Worm (Caenorhabditis elegans) whole organism, early embryonic: ENCODE data around the gene sax-3.

Experiments
- B0310.2 ChIP-seq: sonication (generic microtip); optimal IDR thresholded peaks from 2 replicates; lab custom pipeline; 2016; ENCODE audit warnings: mild to moderate bottlenecking, missing genetic modification characterization, missing compliant biosample characterization
- F13C5.2 ChIP-seq: sonication (generic microtip); optimal IDR thresholded peaks from 2 replicates; lab custom pipeline; 2017; ENCODE audit warnings: mild to moderate bottlenecking, missing genetic modification characterization, inconsistent platforms, missing compliant biosample characterization
- aly-1 ChIP-seq: sonication (generic microtip); optimal IDR thresholded peaks from 2 replicates; lab custom pipeline; 2016; ENCODE audit warnings: missing genetic modification characterization, missing compliant biosample characterization
- ama-1 ChIP-seq: fragments of 150-350 bp; optimal IDR thresholded peaks from 2 replicates; lab custom pipeline; 2014
- ceh-13 ChIP-seq: fragments of 200-800 bp; sonication (Bioruptor generic); optimal IDR thresholded peaks from 2 replicates; lab custom pipeline; 2018; ENCODE audit warnings: mild to moderate bottlenecking, missing genetic modification characterization, missing compliant biosample characterization
- ceh-36 ChIP-seq: sonication (generic microtip); optimal IDR thresholded peaks from 2 replicates; lab custom pipeline; 2016; ENCODE audit warnings: missing genetic modification characterization, inconsistent platforms, missing compliant biosample characterization
- ets-7 ChIP-seq: sonication (generic microtip); optimal IDR thresholded peaks from 2 replicates; lab custom pipeline; 2016; ENCODE audit warnings: missing genotype, missing genetic modification characterization, missing compliant biosample characterization
- flt-1 ChIP-seq: fragments of 200-800 bp; sonication (Bioruptor generic); IDR thresholded peaks from 2 replicates; pipeline ENCODE4 v1.3.6; 2022; ENCODE audit warnings: missing genetic modification characterization, missing compliant biosample characterization
- hmbx-1 ChIP-seq: sonication (generic microtip); optimal IDR thresholded peaks from 2 replicates; lab custom pipeline; 2016; ENCODE audit warnings: mild to moderate bottlenecking, missing genetic modification characterization, missing compliant biosample characterization
- hmg-4 ChIP-seq: fragments of 200-800 bp; sonication (Bioruptor generic); optimal IDR thresholded peaks from 2 replicates; lab custom pipeline; 2018; ENCODE audit warnings: mild to moderate bottlenecking, missing genetic modification characterization, missing compliant biosample characterization
- hnd-1 ChIP-seq: sonication (generic microtip); optimal IDR thresholded peaks from 2 replicates; lab custom pipeline; 2016; ENCODE audit warnings: missing genetic modification characterization, missing compliant biosample characterization
- pes-1 ChIP-seq: fragments of 200-800 bp; sonication (Bioruptor generic); IDR thresholded peaks from 2 replicates; pipeline ENCODE4 v1.3.6; 2022; ENCODE audit warnings: missing genetic modification reagents, missing genetic modification characterization, missing compliant biosample characterization
- scrt-1 ChIP-seq: fragments of 200-800 bp; sonication (Bioruptor generic); IDR thresholded peaks from 2 replicates; pipeline ENCODE4 v1.3.6; 2022; ENCODE audit warnings: missing genetic modification characterization, missing compliant biosample characterization
- sea-1 ChIP-seq: fragments of 200-800 bp; sonication (Bioruptor generic); conservative IDR thresholded peaks from 2 replicates; pipeline ENCODE4 v1.3.6; 2022; ENCODE audit warnings: missing genetic modification characterization, missing compliant biosample characterization
- tbx-11 ChIP-seq: fragments of 200-800 bp; sonication (Bioruptor generic); IDR thresholded peaks from 2 replicates; pipeline ENCODE4 v1.3.6; 2022; ENCODE audit warnings: missing genetic modification characterization, missing compliant biosample characterization
- tbx-37 ChIP-seq: fragments of 200-800 bp; sonication (Bioruptor generic); conservative IDR thresholded peaks from 2 replicates; pipeline ENCODE4 v1.3.6; 2022; ENCODE audit warnings: missing genetic modification reagents, missing genetic modification characterization, missing compliant biosample characterization
- tra-4 ChIP-seq: sonication (generic microtip); optimal IDR thresholded peaks from 2 replicates; lab custom pipeline; 2017; ENCODE audit warnings: missing genetic modification characterization, missing compliant biosample characterization

Gene sax-3

DNA sequence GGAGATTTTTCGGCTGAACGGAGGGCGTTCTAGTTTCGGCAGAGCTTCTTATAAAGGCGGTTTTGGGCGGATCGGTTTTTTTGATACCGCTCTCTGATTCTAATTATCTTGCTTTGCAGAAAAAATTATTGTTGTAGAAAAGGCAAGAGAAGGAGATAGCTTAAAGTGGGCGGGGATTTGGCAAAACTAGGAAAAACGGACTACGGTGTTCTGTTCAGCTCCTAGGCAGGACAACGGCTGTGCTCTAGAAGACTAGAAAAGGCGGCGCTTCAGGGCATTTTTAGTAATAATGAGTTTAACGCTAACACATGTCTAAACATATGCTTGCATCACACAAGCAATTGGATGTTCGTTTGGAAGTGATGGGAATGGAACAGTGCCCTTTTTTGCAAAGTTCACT lies 46.6 kb downstream of the sax-3 start, which contains the start of gene C04F6.7:
Gene C04F6.7 (minus strand): TSS at position 101 of the 400 bp plus-strand sequence.
- no peak for TF ChIP-seq flt-1
- no peak for TF ChIP-seq ceh-13 (GFP tag; lab: Kevin White, UChicago)
- TF ChIP-seq scrt-1 (GFP tag; lab: Robert Waterston, UW): no peak
- no peak for TF ChIP-seq tra-4 (tag; lab: Kevin White, UChicago)
- no peak for TF ChIP-seq ama-1 (lab: Kevin White, UChicago)
- TF ChIP-seq pes-1 (GFP tag; lab: Robert Waterston, UW): no peak
- no peak for TF ChIP-seq ets-7 (tag; lab: Kevin White, UChicago)
- TF ChIP-seq sea-1 (GFP tag; lab: Robert Waterston, UW): no peak
- TF ChIP-seq ceh-36 (tag; lab: Kevin White, UChicago): no peak
- no peak for TF ChIP-seq B0310.2 (tag; lab: Kevin White, UChicago)
- TF ChIP-seq aly-1 (tag; lab: Kevin White, UChicago): no peak
- TF ChIP-seq hmbx-1 (tag; lab: Kevin White, UChicago): no peak

DNA sequence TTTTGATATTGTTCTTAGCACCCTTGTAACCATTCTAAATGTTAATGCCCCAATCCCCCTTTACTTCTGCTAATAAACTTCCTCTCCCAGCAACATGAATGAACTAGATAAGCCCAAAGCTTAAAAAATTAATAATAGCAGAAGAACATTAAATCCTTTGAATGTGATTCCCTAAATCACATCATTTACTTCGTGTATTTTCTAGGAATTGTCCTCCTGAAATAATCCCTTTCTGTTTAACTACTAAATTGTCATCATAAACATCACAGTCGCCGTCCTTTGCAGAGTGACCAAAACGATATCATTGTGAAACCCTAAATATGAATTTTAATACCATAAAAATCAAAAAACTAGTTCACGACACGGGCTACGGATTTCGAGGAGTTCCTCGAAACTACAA lies 49.7 kb downstream of the sax-3 start:
- TF ChIP-seq ceh-36 (tag; lab: Kevin White, UChicago) (no peak), aly-1 (tag; lab: Kevin White, UChicago) (no peak), tra-4 (tag; lab: Kevin White, UChicago) (no peak), ceh-13 (GFP tag; lab: Kevin White, UChicago) (no peak), hnd-1 (tag; lab: Kevin White, UChicago) (no peak), flt-1 (no peak), F13C5.2 (tag; lab: Kevin White, UChicago) (no peak), ama-1 (lab: Kevin White, UChicago) (no peak), sea-1 (GFP tag; lab: Robert Waterston, UW) (no peak), ets-7 (tag; lab: Kevin White, UChicago) (no peak), hmg-4 (no peak), tbx-37 (GFP tag; lab: Robert Waterston, UW) (no peak), pes-1 (GFP tag; lab: Robert Waterston, UW) (no peak), scrt-1 (GFP tag; lab: Robert Waterston, UW) (no peak), hmbx-1 (tag; lab: Kevin White, UChicago) (no peak), B0310.2 (tag; lab: Kevin White, UChicago) (no peak), tbx-11 (GFP tag; lab: Robert Waterston, UW) (no peak)

- peak; percentile 1 for TF ChIP-seq hmg-4
- TF ChIP-seq ets-7 (tag; lab: Kevin White, UChicago): no peak
Observed at ce11 chrX:3414660-3415144, 51.0 kb downstream of the sax-3 start, which contains the start of gene dhs-27. Gene dhs-27 (minus strand): TSS chrX:3414710.

ce11 chrX:3411565-3412022 lies 54.1 kb downstream of the sax-3 start, which contains the start of gene unc-78:
Gene unc-78 (minus strand): TSS chrX:3411615.
- no peak for TF ChIP-seq hnd-1 (tag; lab: Kevin White, UChicago)
- peak; percentile 3 for TF ChIP-seq aly-1 (tag; lab: Kevin White, UChicago)

ce11 chrX:3408717-3409303 lies 56.9 kb downstream of the sax-3 start:
- no peak for TF ChIP-seq flt-1
- TF ChIP-seq hmg-4: no peak
- TF ChIP-seq hmbx-1 (tag; lab: Kevin White, UChicago): no peak
- no peak for TF ChIP-seq pes-1 (GFP tag; lab: Robert Waterston, UW)
- no peak for TF ChIP-seq scrt-1 (GFP tag; lab: Robert Waterston, UW)
- TF ChIP-seq ets-7 (tag; lab: Kevin White, UChicago): no peak
- TF ChIP-seq B0310.2 (tag; lab: Kevin White, UChicago): no peak
- TF ChIP-seq tbx-11 (GFP tag; lab: Robert Waterston, UW): no peak
- no peak for TF ChIP-seq F13C5.2 (tag; lab: Kevin White, UChicago)
- TF ChIP-seq ceh-13 (GFP tag; lab: Kevin White, UChicago): no peak
- TF ChIP-seq tbx-37 (GFP tag; lab: Robert Waterston, UW): no peak
- TF ChIP-seq sea-1 (GFP tag; lab: Robert Waterston, UW): no peak
- TF ChIP-seq ama-1 (lab: Kevin White, UChicago): no peak
- TF ChIP-seq aly-1 (tag; lab: Kevin White, UChicago): no peak
- no peak for TF ChIP-seq tra-4 (tag; lab: Kevin White, UChicago)

DNA sequence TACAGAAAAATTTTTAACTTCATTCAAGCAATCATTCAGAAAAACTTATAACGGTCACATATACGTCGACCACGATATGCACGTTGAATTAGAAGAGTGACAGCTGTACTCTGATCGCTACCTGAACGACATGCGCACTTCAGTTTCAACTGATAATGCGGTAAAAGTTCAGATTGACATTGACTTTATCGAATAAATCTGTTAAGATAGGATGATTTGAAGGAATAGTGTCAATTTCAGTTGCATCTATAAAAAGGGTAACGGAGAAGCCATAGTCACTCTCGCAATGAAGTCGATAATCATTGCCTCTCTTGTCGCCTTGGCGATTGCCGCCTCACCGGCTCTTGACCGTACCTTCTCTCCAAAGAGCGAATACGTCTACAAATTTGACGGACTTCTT lies 62.5 kb downstream of the sax-3 start, which contains the start of gene vit-5:
Gene vit-5 (plus strand): TSS at position 277 of the 400 bp plus-strand sequence.
- no peak for TF ChIP-seq B0310.2 (tag; lab: Kevin White, UChicago)
- no peak for TF ChIP-seq ama-1 (lab: Kevin White, UChicago)
- TF ChIP-seq flt-1: no peak
